Worm (Caenorhabditis elegans) whole organism, L1 larva: ENCODE data around the gene samp-1.

Experiments
- C34B4.2 ChIP-seq: sonication (generic microtip); optimal IDR thresholded peaks from 2 replicates; lab custom pipeline; 2017; ENCODE audit warnings: mild to moderate bottlenecking, missing genetic modification characterization, missing compliant biosample characterization
- blmp-1 ChIP-seq: fragments of 150-350 bp; optimal IDR thresholded peaks from 2 replicates; lab custom pipeline; 2014; ENCODE audit warnings: missing biosample characterization, missing genetic modification characterization
- ceh-63 ChIP-seq: fragments of 200-800 bp; sonication (Bioruptor generic); optimal IDR thresholded peaks from 2 replicates; lab custom pipeline; 2018; ENCODE audit warnings: mild to moderate bottlenecking, missing genetic modification characterization, missing compliant biosample characterization
- ces-1 ChIP-seq: fragments of 150-350 bp; optimal IDR thresholded peaks from 2 replicates; lab custom pipeline; 2014; ENCODE audit warnings: missing biosample characterization, missing genetic modification reagents, missing genetic modification characterization
- efl-1 ChIP-seq, 4 experiments: fragments of 150-350 bp; optimal IDR thresholded peaks in 3 of 4; peaks in 1 of 4; 1 replicate in 1 of 4; 2 replicates in 3 of 4; lab custom pipeline; 2014; ENCODE audit warnings: missing biosample characterization in 2 of 4, missing genetic modification characterization in 2 of 4, missing genetic modification reagents in 2 of 4
- egl-13 ChIP-seq: sonication (generic microtip); optimal IDR thresholded peaks from 2 replicates; lab custom pipeline; 2016; ENCODE audit warnings: missing genotype, missing genetic modification reagents, missing genetic modification characterization, missing compliant biosample characterization
- egl-27 ChIP-seq, 2 experiments: fragments of 150-350 bp in 1 of 2; sonication (generic microtip); optimal IDR thresholded peaks; 3 replicates each; lab custom pipeline; 2017 to 2018; ENCODE audit warnings: missing biosample characterization in 2 of 2, missing genetic modification characterization in 2 of 2, missing genetic modification reagents in 2 of 2
- elt-2 ChIP-seq: sonication (generic microtip); optimal IDR thresholded peaks from 2 replicates; lab custom pipeline; 2016; ENCODE audit warnings: missing genetic modification characterization, mild to moderate bottlenecking, inconsistent platforms, missing compliant biosample characterization, missing genetic modification reagents
- elt-3 ChIP-seq, 6 experiments: fragments of 150-350 bp in 1 of 6; sonication (generic microtip); optimal IDR thresholded peaks; 2 replicates each; lab custom pipeline; 2017 to 2018; ENCODE audit warnings: missing biosample characterization in 6 of 6, missing genetic modification characterization in 6 of 6, inconsistent platforms in 1 of 6
- ets-5 ChIP-seq: fragments of 200-800 bp; sonication (Bioruptor generic); IDR thresholded peaks from 2 replicates; pipeline ENCODE4 v1.3.6; 2022; ENCODE audit warnings: missing genetic modification characterization, missing compliant biosample characterization
- grh-1 ChIP-seq: fragments of 200-800 bp; sonication (Bioruptor generic); IDR thresholded peaks from 2 replicates; pipeline ENCODE4 v1.3.6; 2022; ENCODE audit warnings: missing genetic modification reagents, missing genetic modification characterization, missing compliant biosample characterization
- hlh-4 ChIP-seq: sonication (generic microtip); optimal IDR thresholded peaks from 2 replicates; lab custom pipeline; 2016; ENCODE audit warnings: mild to moderate bottlenecking, missing genetic modification characterization, missing compliant biosample characterization
- irx-1 ChIP-seq: sonication (generic microtip); optimal IDR thresholded peaks from 2 replicates; lab custom pipeline; 2016; ENCODE audit warnings: missing genetic modification characterization, missing compliant biosample characterization
- isw-1 ChIP-seq: fragments of 200-800 bp; sonication (Bioruptor generic); IDR thresholded peaks from 2 replicates; pipeline ENCODE4 v1.3.6; 2022; ENCODE audit warnings: missing genetic modification characterization, missing compliant biosample characterization
- lin-14 ChIP-seq: fragments of 200-800 bp; sonication (Bioruptor generic); optimal IDR thresholded peaks from 2 replicates; lab custom pipeline; 2018; ENCODE audit warnings: mild to moderate bottlenecking, missing genetic modification characterization, moderate library complexity, missing compliant biosample characterization
- lin-15B ChIP-seq: fragments of 150-350 bp; sonication (generic microtip); optimal IDR thresholded peaks from 3 replicates; lab custom pipeline; 2014; ENCODE audit warnings: missing biosample characterization, missing genetic modification characterization
- lin-35 ChIP-seq, 2 experiments: fragments of 150-350 bp; optimal IDR thresholded peaks; 2 replicates each; lab custom pipeline; 2014; ENCODE audit warnings: missing biosample characterization in 2 of 2, missing genetic modification characterization in 2 of 2, missing genetic modification reagents in 2 of 2
- mef-2 ChIP-seq: fragments of 150-350 bp; optimal IDR thresholded peaks from 2 replicates; lab custom pipeline; 2014; ENCODE audit warnings: missing biosample characterization, missing genetic modification characterization
- nhr-11 ChIP-seq: fragments of 150-350 bp; optimal IDR thresholded peaks from 2 replicates; lab custom pipeline; 2014; ENCODE audit warnings: missing biosample characterization, missing genetic modification characterization
- nhr-47 ChIP-seq: sonication (generic microtip); optimal IDR thresholded peaks from 2 replicates; lab custom pipeline; 2016; ENCODE audit warnings: mild to moderate bottlenecking, missing genetic modification characterization, moderate library complexity, missing compliant biosample characterization
- nhr-71 ChIP-seq: sonication (generic microtip); optimal IDR thresholded peaks from 2 replicates; lab custom pipeline; 2016; ENCODE audit warnings: mild to moderate bottlenecking, missing genetic modification characterization, moderate library complexity, missing compliant biosample characterization
- nhr-76 ChIP-seq: sonication (generic microtip); optimal IDR thresholded peaks from 2 replicates; lab custom pipeline; 2017; ENCODE audit warnings: missing biosample characterization, missing genetic modification characterization
- nhr-85 ChIP-seq: sonication (generic microtip); peaks from one replicate; lab custom pipeline; 2016; ENCODE audit warnings: missing genetic modification characterization, inconsistent platforms, missing compliant biosample characterization
- pqm-1 ChIP-seq: sonication (generic microtip); optimal IDR thresholded peaks from 3 replicates; lab custom pipeline; 2017; ENCODE audit warnings: missing biosample characterization, missing genetic modification characterization
- rnt-1 ChIP-seq: sonication (generic microtip); optimal IDR thresholded peaks from 2 replicates; lab custom pipeline; 2016; ENCODE audit warnings: mild to moderate bottlenecking, missing genetic modification characterization, moderate library complexity, missing compliant biosample characterization
- sox-4 ChIP-seq: sonication (generic microtip); optimal IDR thresholded peaks from 2 replicates; lab custom pipeline; 2016; ENCODE audit warnings: missing genetic modification characterization, missing compliant biosample characterization
- swsn-7 ChIP-seq: sonication (generic microtip); optimal IDR thresholded peaks from 2 replicates; lab custom pipeline; 2016; ENCODE audit warnings: missing genetic modification characterization, missing compliant biosample characterization
- tbx-2 ChIP-seq: sonication (generic microtip); optimal IDR thresholded peaks from 2 replicates; lab custom pipeline; 2016; ENCODE audit warnings: missing genetic modification characterization, missing compliant biosample characterization
- unc-130 ChIP-seq: fragments of 150-350 bp; optimal IDR thresholded peaks from 2 replicates; lab custom pipeline; 2017; ENCODE audit warnings: missing biosample characterization, missing genetic modification characterization, inconsistent platforms
- unc-98 ChIP-seq: fragments of 200-800 bp; sonication (Bioruptor generic); IDR thresholded peaks from 2 replicates; pipeline ENCODE4 v1.3.6; 2022; ENCODE audit warnings: missing genetic modification characterization, missing compliant biosample characterization
- ztf-11 ChIP-seq, 2 experiments: sonication (generic microtip); optimal IDR thresholded peaks; 2 replicates each; lab custom pipeline; 2016 to 2017; ENCODE audit warnings: missing genetic modification characterization in 2 of 2, missing biosample characterization in 1 of 2, missing compliant biosample characterization in 1 of 2

Gene samp-1

ce11 chrII:11283013-11283412 is 19.7 kb upstream of the samp-1 start:
- TF ChIP-seq nhr-71 (tag; lab: Kevin White, UChicago) (no peak), ztf-11 (tag; optimal IDR thresholded peaks at IDR 0.05; lab: Kevin White, UChicago) (no peak), irx-1 (tag; lab: Kevin White, UChicago) (no peak), nhr-76 (tag; lab: Kevin White, UChicago) (no peak), rnt-1 (tag; lab: Kevin White, UChicago) (peak; percentile 44), unc-130 (peak; percentile 29), pqm-1 (tag; lab: Kevin White, UChicago) (no peak), egl-27 (tag; optimal IDR thresholded peaks at IDR 0.05; lab: Kevin White, UChicago) (no peak), hlh-4 (tag; lab: Kevin White, UChicago) (no peak), swsn-7 (no peak), efl-1 (optimal IDR thresholded peaks at IDR 0.05; lab: Kevin White, UChicago) (no peak), efl-1 (GFP tag; optimal IDR thresholded peaks at IDR 0.05 in 1 of 2; lab: Kevin White, UChicago) (peak in 1 of 2 experiments; percentile 88)

ce11 chrII:11283803-11284202 is 18.9 kb upstream of the samp-1 start:
- TF ChIP-seq elt-2 (peak; percentile 42), nhr-85 (tag; lab: Kevin White, UChicago) (peak; percentile 40), pqm-1 (tag; lab: Kevin White, UChicago) (no peak), grh-1 (no peak), isw-1 (GFP tag; lab: Robert Waterston, UW) (no peak)

ce11 chrII:11284701-11285100 is 18.0 kb upstream of the samp-1 start:
- peak; percentile 96 for TF ChIP-seq unc-130
- TF ChIP-seq lin-15B (tag; lab: Kevin White, UChicago) = no peak
- no peak for TF ChIP-seq nhr-47 (tag; lab: Kevin White, UChicago)
- no peak for TF ChIP-seq C34B4.2 (tag; lab: Kevin White, UChicago)
- TF ChIP-seq nhr-11 (tag; lab: Kevin White, UChicago) = no peak
- TF ChIP-seq ets-5 (GFP tag; lab: Robert Waterston, UW) = no peak
- TF ChIP-seq lin-35 (GFP tag; optimal IDR thresholded peaks at IDR 0.05; lab: Kevin White, UChicago) = no peak
- peak; percentile 17 for TF ChIP-seq tbx-2 (tag; lab: Kevin White, UChicago)
- TF ChIP-seq lin-14 (GFP tag; lab: Kevin White, UChicago) = peak; percentile 13
- no peak for TF ChIP-seq ces-1 (GFP tag; lab: Kevin White, UChicago)
- TF ChIP-seq blmp-1 (tag; lab: Kevin White, UChicago) = no peak
- no peak for TF ChIP-seq sox-4 (tag; lab: Kevin White, UChicago)
- no peak for TF ChIP-seq swsn-7
- TF ChIP-seq nhr-85 (tag; lab: Kevin White, UChicago) = peak; percentile 51

ce11 chrII:11285282-11285933 is 17.3 kb upstream of the samp-1 start:
- TF ChIP-seq unc-98 (GFP tag; lab: Robert Waterston, UW) (no peak), elt-2 (peak; percentile 25)

- TF ChIP-seq lin-14 (GFP tag; lab: Kevin White, UChicago) (peak; percentile 42), elt-3 (tag; optimal IDR thresholded peaks at IDR 0.05; lab: Kevin White, UChicago) (no peak), nhr-47 (tag; lab: Kevin White, UChicago) (no peak), ceh-63 (no peak), isw-1 (GFP tag; lab: Robert Waterston, UW) (no peak), blmp-1 (tag; lab: Kevin White, UChicago) (peak; percentile 59), rnt-1 (tag; lab: Kevin White, UChicago) (no peak), nhr-85 (tag; lab: Kevin White, UChicago) (peak; percentile 59), tbx-2 (tag; lab: Kevin White, UChicago) (peak; percentile 47), mef-2 (tag; lab: Kevin White, UChicago) (no peak), unc-130 (peak; percentile 59), egl-13 (tag; lab: Kevin White, UChicago) (no peak), ces-1 (GFP tag; lab: Kevin White, UChicago) (no peak)
These were observed 16.2 kb upstream of the samp-1 start for ce11 chrII:11286445-11286844.
